Worm (Caenorhabditis elegans) whole organism, L4 larva: Measurements from ENCODE around the gene F40G9.17.
A peak's percentile ranks its signal among the peaks of the same experiment; 100 is the strongest.

ENCODE experiments used
- F10B5.3 ChIP-seq: sonication (generic microtip); optimal IDR thresholded peaks from 2 replicates; lab custom pipeline; 2016; ENCODE audit warnings: mild to moderate bottlenecking, missing genetic modification characterization, missing compliant biosample characterization
- F37D6.2 ChIP-seq: sonication (generic microtip); optimal IDR thresholded peaks from 2 replicates; lab custom pipeline; 2016; ENCODE audit warnings: mild to moderate bottlenecking, missing genetic modification characterization, missing compliant biosample characterization
- F49E8.2 ChIP-seq: sonication (generic microtip); optimal IDR thresholded peaks from 2 replicates; lab custom pipeline; 2016; ENCODE audit warnings: missing compliant biosample characterization, mild to moderate bottlenecking, missing genetic modification characterization, borderline replicate concordance
- R02D3.7 ChIP-seq: fragments of 150-350 bp; sonication (generic microtip); optimal IDR thresholded peaks from 3 replicates; lab custom pipeline; 2014; ENCODE audit warnings: missing biosample characterization, missing genetic modification characterization
- T26A8.4 ChIP-seq: fragments of 200-800 bp; sonication (Bioruptor generic); IDR thresholded peaks from 2 replicates; pipeline ENCODE4 v1.3.6; 2022; ENCODE audit warnings: missing genetic modification characterization, missing compliant biosample characterization
- Y105C5A.15 ChIP-seq: fragments of 200-800 bp; sonication (Bioruptor generic); IDR thresholded peaks from 2 replicates; pipeline ENCODE4 v1.3.6; 2022; ENCODE audit warnings: missing genetic modification characterization, missing compliant biosample characterization
- aha-1 ChIP-seq: fragments of 150-350 bp; peaks from one replicate; lab custom pipeline; 2014; ENCODE audit warnings: missing biosample characterization, missing genetic modification characterization
- ceh-20 ChIP-seq: fragments of 200-800 bp; sonication (Bioruptor generic); IDR thresholded peaks from 2 replicates; pipeline ENCODE4 v1.3.6; 2022; ENCODE audit warnings: missing genetic modification reagents, missing genetic modification characterization, missing compliant biosample characterization
- ceh-28 ChIP-seq: fragments of 150-350 bp; optimal IDR thresholded peaks from 2 replicates; lab custom pipeline; 2014; ENCODE audit warnings: missing biosample characterization, missing genetic modification reagents, missing genetic modification characterization
- cey-2 ChIP-seq: sonication (generic microtip); optimal IDR thresholded peaks from 3 replicates; lab custom pipeline; 2017; ENCODE audit warnings: missing genetic modification characterization, mild to moderate bottlenecking, missing compliant biosample characterization, antibody characterized with exemption, borderline replicate concordance; ENCODE audit not compliant: insufficient read depth
- daf-12 ChIP-seq: fragments of 150-350 bp; optimal IDR thresholded peaks from 2 replicates; lab custom pipeline; 2014; ENCODE audit warnings: missing biosample characterization, missing genetic modification reagents, missing genetic modification characterization
- daf-16 ChIP-seq, 3 experiments: sonication (generic microtip); optimal IDR thresholded peaks; 2 replicates each; lab custom pipeline; 2016 to 2017; ENCODE audit warnings: missing genetic modification characterization in 3 of 3, missing genetic modification reagents in 3 of 3, mild to moderate bottlenecking in 2 of 3, missing compliant biosample characterization in 2 of 3, missing biosample characterization in 1 of 3, moderate library complexity in 1 of 3
- dmd-6 ChIP-seq: fragments of 200-800 bp; sonication (Bioruptor generic); IDR thresholded peaks from 2 replicates; pipeline ENCODE4 v1.3.6; 2022; ENCODE audit warnings: missing genetic modification reagents, missing genetic modification characterization, missing compliant biosample characterization
- dmd-8 ChIP-seq: fragments of 200-800 bp; sonication (Bioruptor generic); IDR thresholded peaks from 2 replicates; pipeline ENCODE4 v1.3.6; 2022; ENCODE audit warnings: missing genetic modification characterization, missing compliant biosample characterization
- dve-1 ChIP-seq: sonication (generic microtip); optimal IDR thresholded peaks from 2 replicates; lab custom pipeline; 2017; ENCODE audit warnings: antibody characterized with exemption, mild to moderate bottlenecking, missing genetic modification characterization, missing compliant biosample characterization; ENCODE audit not compliant: insufficient read depth
- fos-1 ChIP-seq: fragments of 150-350 bp; optimal IDR thresholded peaks from 2 replicates; lab custom pipeline; 2014; ENCODE audit warnings: missing biosample characterization, missing genetic modification characterization
- hlh-11 ChIP-seq: fragments of 200-800 bp; sonication (Bioruptor generic); optimal IDR thresholded peaks from 2 replicates; lab custom pipeline; 2018; ENCODE audit warnings: mild to moderate bottlenecking, missing genetic modification characterization, missing compliant biosample characterization
- jun-1 ChIP-seq: fragments of 150-350 bp; optimal IDR thresholded peaks from 2 replicates; lab custom pipeline; 2014; ENCODE audit warnings: missing biosample characterization, missing genetic modification reagents, missing genetic modification characterization
- lin-1 ChIP-seq: fragments of 200-800 bp; sonication (Bioruptor generic); IDR thresholded peaks from 2 replicates; pipeline ENCODE4 v1.3.6; 2022; ENCODE audit warnings: missing genetic modification reagents, missing genetic modification characterization, missing compliant biosample characterization
- lin-38 ChIP-seq: fragments of 200-800 bp; sonication (Bioruptor generic); IDR thresholded peaks from 2 replicates; pipeline ENCODE4 v1.3.6; 2022; ENCODE audit warnings: missing genetic modification reagents, missing genetic modification characterization, missing compliant biosample characterization
- mdl-1 ChIP-seq, 2 experiments: fragments of 150-350 bp in 1 of 2; sonication (generic microtip) in 1 of 2; optimal IDR thresholded peaks; 2 replicates each; lab custom pipeline; 2014 to 2017; ENCODE audit warnings: missing biosample characterization in 2 of 2, missing genetic modification characterization in 2 of 2
- mxl-3 ChIP-seq: fragments of 200-800 bp; sonication (Bioruptor generic); optimal IDR thresholded peaks from 2 replicates; lab custom pipeline; 2018; ENCODE audit warnings: mild to moderate bottlenecking, missing genetic modification characterization, missing compliant biosample characterization
- nhr-28 ChIP-seq: fragments of 150-350 bp; optimal IDR thresholded peaks from 2 replicates; lab custom pipeline; 2014; ENCODE audit warnings: missing biosample characterization, missing genetic modification characterization
- nhr-41 ChIP-seq: fragments of 200-800 bp; sonication (Bioruptor generic); IDR thresholded peaks from 2 replicates; pipeline ENCODE4 v1.3.6; 2022; ENCODE audit warnings: missing genetic modification reagents, missing genetic modification characterization, missing compliant biosample characterization
- nhr-48 ChIP-seq: sonication (generic microtip); optimal IDR thresholded peaks from 2 replicates; lab custom pipeline; 2016; ENCODE audit warnings: mild to moderate bottlenecking, missing genetic modification characterization, missing compliant biosample characterization
- nhr-6 ChIP-seq: fragments of 150-350 bp; optimal IDR thresholded peaks from 2 replicates; lab custom pipeline; 2014; ENCODE audit warnings: missing biosample characterization, missing genetic modification characterization
- nhr-77 ChIP-seq: fragments of 150-350 bp; optimal IDR thresholded peaks from 2 replicates; lab custom pipeline; 2014; ENCODE audit warnings: missing biosample characterization, missing genetic modification characterization
- php-3 ChIP-seq: fragments of 200-800 bp; sonication (Bioruptor generic); IDR thresholded peaks from 2 replicates; pipeline ENCODE4 v1.3.6; 2022; ENCODE audit warnings: missing genetic modification reagents, missing genetic modification characterization, missing compliant biosample characterization
- pqm-1 ChIP-seq: sonication (generic microtip); optimal IDR thresholded peaks from 2 replicates; lab custom pipeline; 2017; ENCODE audit warnings: missing biosample characterization, missing genetic modification characterization
- set-16 ChIP-seq: fragments of 200-800 bp; sonication (Bioruptor generic); IDR thresholded peaks from 2 replicates; pipeline ENCODE4 v1.3.6; 2022; ENCODE audit warnings: missing genetic modification reagents, missing genetic modification characterization, missing compliant biosample characterization
- skn-1 ChIP-seq: fragments of 150-350 bp; optimal IDR thresholded peaks from 2 replicates; lab custom pipeline; 2014; ENCODE audit warnings: missing biosample characterization, missing genetic modification characterization
- tra-1 ChIP-seq: fragments of 200-800 bp; sonication (Bioruptor generic); IDR thresholded peaks from 2 replicates; pipeline ENCODE4 v1.3.6; 2022; ENCODE audit warnings: missing genetic modification reagents, missing genetic modification characterization, missing compliant biosample characterization
- unc-130 ChIP-seq: sonication (generic microtip); optimal IDR thresholded peaks from 2 replicates; lab custom pipeline; 2016; ENCODE audit warnings: missing genetic modification reagents, missing genetic modification characterization, missing compliant biosample characterization
- unc-62 ChIP-seq, 3 experiments: fragments of 150-350 bp in 1 of 3; sonication (generic microtip); optimal IDR thresholded peaks in 2 of 3; peaks in 1 of 3; 1 replicate in 1 of 3; 2 replicates in 2 of 3; lab custom pipeline; 2014 to 2017; ENCODE audit warnings: missing biosample characterization in 3 of 3, missing genetic modification characterization in 3 of 3, missing genetic modification reagents in 3 of 3, missing genotype in 1 of 3
- zip-2 ChIP-seq: fragments of 150-350 bp; optimal IDR thresholded peaks from 2 replicates; lab custom pipeline; 2014; ENCODE audit warnings: missing biosample characterization, missing genetic modification characterization

F40G9.17 gene

ce11 chrIII:149132-149531 is 45.1 kb upstream of the F40G9.17 start:
- no peak for TF ChIP-seq F37D6.2 (tag; lab: Kevin White, UChicago)
- TF ChIP-seq unc-62 (GFP tag; optimal IDR thresholded peaks at IDR 0.05 in 1 of 2; lab: Kevin White, UChicago): peak in 1 of 2 experiments; percentile 60
- TF ChIP-seq unc-62 (tag; optimal IDR thresholded peaks at IDR 0.05; lab: Kevin White, UChicago): no peak

DNA sequence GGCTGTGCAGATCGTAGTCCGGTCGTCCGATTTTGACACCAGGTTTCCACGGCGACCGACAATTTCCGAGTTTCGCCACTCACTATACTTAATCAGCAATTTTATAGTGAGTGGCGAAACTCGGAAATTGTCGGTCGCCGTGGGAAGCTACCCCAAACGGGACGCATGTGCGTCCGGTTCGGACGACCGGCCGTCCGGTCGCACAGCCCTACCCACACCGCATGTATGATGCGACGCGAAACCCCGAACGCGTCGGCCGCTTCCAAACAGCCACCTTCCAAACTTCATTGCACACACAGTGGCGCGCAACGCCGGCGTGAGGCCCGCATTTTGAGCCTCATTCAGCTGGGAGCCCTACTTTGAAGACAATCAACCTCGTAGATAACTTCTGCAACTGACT is 43.2 kb upstream of the F40G9.17 start:
- TF ChIP-seq set-16 (GFP tag; lab: Robert Waterston, UW) (peak; percentile 81), unc-130 (GFP tag; lab: Kevin White, UChicago) (no peak)

- TF ChIP-seq php-3 (GFP tag; lab: Robert Waterston, UW): peak; percentile 94
- TF ChIP-seq zip-2 (tag; lab: Kevin White, UChicago): peak; percentile 13
- peak; percentile 99 for TF ChIP-seq nhr-28 (tag; lab: Kevin White, UChicago)
- TF ChIP-seq lin-38: no peak
- TF ChIP-seq mdl-1 (tag; optimal IDR thresholded peaks at IDR 0.05; lab: Kevin White, UChicago): peak in 1 of 2 experiments; percentile 35
- TF ChIP-seq fos-1 (tag; lab: Kevin White, UChicago): no peak
- peak; percentile 100 for TF ChIP-seq pqm-1
- peak; percentile 92 for TF ChIP-seq hlh-11 (tag; lab: Kevin White, UChicago)
- TF ChIP-seq nhr-41 (GFP tag; lab: Robert Waterston, UW): peak; percentile 100
- TF ChIP-seq nhr-77 (tag; lab: Kevin White, UChicago): peak; percentile 94
- TF ChIP-seq nhr-6 (tag; lab: Kevin White, UChicago): peak; percentile 83
- TF ChIP-seq ceh-20 (GFP tag; lab: Robert Waterston, UW): peak; percentile 64; the same call in 1 of the 2 replicates
- peak; percentile 91 for TF ChIP-seq tra-1 (GFP tag; lab: Robert Waterston, UW)
- peak; percentile 96 for TF ChIP-seq lin-1 (GFP tag; lab: Robert Waterston, UW)
- TF ChIP-seq dve-1: peak; percentile 95
- no peak for TF ChIP-seq mxl-3
- TF ChIP-seq daf-16 (GFP tag; optimal IDR thresholded peaks at IDR 0.05; lab: Kevin White, UChicago): peak in 1 of 2 experiments; percentile 49
- TF ChIP-seq daf-16 (tag; optimal IDR thresholded peaks at IDR 0.05; lab: Kevin White, UChicago): peak; percentile 86
- TF ChIP-seq jun-1 (tag; lab: Kevin White, UChicago): peak; percentile 52
- 0 out of 2 replicates have a peak, but pooled peaks have one; percentile 19 for TF ChIP-seq T26A8.4 (GFP tag; lab: Robert Waterston, UW)
- peak; percentile 98 for TF ChIP-seq dmd-6 (GFP tag; lab: Robert Waterston, UW)
- peak; percentile 86 for TF ChIP-seq cey-2 (tag; lab: Kevin White, UChicago)
- TF ChIP-seq nhr-48: peak; percentile 1
- no peak for TF ChIP-seq dmd-8 (GFP tag; lab: Robert Waterston, UW)
- no peak for TF ChIP-seq Y105C5A.15 (GFP tag; lab: Robert Waterston, UW)
Measured at ce11 chrIII:154168-154567, 40.1 kb upstream of the F40G9.17 start.

DNA sequence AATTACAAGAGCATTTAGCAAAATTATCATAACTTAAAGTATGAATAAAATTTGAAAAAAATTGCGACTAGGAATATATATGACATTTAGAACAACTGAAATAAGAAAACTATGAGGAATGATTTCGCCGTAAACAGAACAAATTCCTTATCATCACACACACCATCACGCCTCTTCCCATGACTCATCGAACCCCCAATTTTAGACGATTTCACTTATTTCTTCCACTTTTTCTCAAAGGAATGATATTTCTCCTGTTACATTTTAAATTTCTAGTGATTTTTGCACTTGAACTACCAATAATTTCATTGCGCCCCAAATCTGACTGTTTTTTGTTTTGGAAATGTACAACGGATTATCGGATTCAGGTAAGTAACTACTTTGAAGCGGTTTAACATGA is 37.6 kb upstream of the F40G9.17 start, which contains the start of the genes zig-13 and ver-1:
Gene zig-13 (minus strand): TSS at position 101 of the 400 bp plus-strand sequence.
Gene ver-1 (plus strand): TSS at position 180 of the 400 bp plus-strand sequence.
- TF ChIP-seq F10B5.3 (tag; lab: Kevin White, UChicago) (no peak), ceh-28 (no peak), aha-1 (tag; lab: Kevin White, UChicago) (no peak), mxl-3 (no peak), daf-12 (tag; lab: Kevin White, UChicago) (no peak), R02D3.7 (tag; lab: Kevin White, UChicago) (no peak)

ce11 chrIII:157980-158379 is 36.3 kb upstream of the F40G9.17 start:
- TF ChIP-seq F49E8.2 (no peak), skn-1 (tag; lab: Kevin White, UChicago) (no peak), set-16 (GFP tag; lab: Robert Waterston, UW) (peak; percentile 78), aha-1 (tag; lab: Kevin White, UChicago) (peak; percentile 17)
